Fruit fly (Drosophila melanogaster) whole organism, prepupa: Measurements from ENCODE around the gene CG11755.

Experiments
- Blimp-1 ChIP-seq: fragments of 200-800 bp; sonication (Bioruptor generic); optimal IDR thresholded peaks from 3 replicates; lab custom pipeline; 2017; ENCODE audit warnings: missing biosample characterization, missing genetic modification characterization, mild to moderate bottlenecking, moderate library complexity, missing genetic modification reagents
- CG4318 ChIP-seq: fragments of 200-800 bp; sonication (Bioruptor generic); optimal IDR thresholded peaks from 3 replicates; lab custom pipeline; 2017; ENCODE audit warnings: missing biosample characterization, mild to moderate bottlenecking, missing genetic modification characterization
- CG6276 ChIP-seq: fragments of 200-800 bp; sonication (Bioruptor generic); optimal IDR thresholded peaks from 2 replicates; lab custom pipeline; 2017; ENCODE audit warnings: missing biosample characterization, mild to moderate bottlenecking, missing genetic modification characterization
- CG8119 ChIP-seq: fragments of 200-800 bp; sonication (Bioruptor generic); IDR thresholded peaks from 3 replicates; pipeline ENCODE4 v1.3.6; 2022; ENCODE audit warnings: missing biosample characterization, missing genetic modification characterization
- CG8632 ChIP-seq: fragments of 200-800 bp; sonication (Bioruptor generic); optimal IDR thresholded peaks from 3 replicates; lab custom pipeline; 2016; ENCODE audit warnings: missing biosample characterization, missing genetic modification characterization
- CG9139 ChIP-seq: fragments of 200-800 bp; sonication (Bioruptor generic); optimal IDR thresholded peaks from 3 replicates; lab custom pipeline; 2017; ENCODE audit warnings: missing biosample characterization, mild to moderate bottlenecking, missing genetic modification characterization
- Hr39 ChIP-seq: fragments of 200-800 bp; sonication (Bioruptor generic); optimal IDR thresholded peaks from 2 replicates; lab custom pipeline; 2016; ENCODE audit warnings: missing biosample characterization, missing genetic modification characterization
- fd85E ChIP-seq: fragments of 200-800 bp; sonication (Bioruptor generic); optimal IDR thresholded peaks from 3 replicates; lab custom pipeline; 2016; ENCODE audit warnings: missing biosample characterization, missing genetic modification characterization
- net ChIP-seq: fragments of 200-800 bp; sonication (Bioruptor generic); optimal IDR thresholded peaks from 3 replicates; lab custom pipeline; 2016; ENCODE audit warnings: missing biosample characterization, missing genetic modification characterization
- salr ChIP-seq, 2 experiments: fragments of 200-800 bp; sonication (Bioruptor generic); optimal IDR thresholded peaks; 3 replicates each; lab custom pipeline; 2016 to 2018; ENCODE audit warnings: missing biosample characterization in 2 of 2, missing genetic modification characterization in 2 of 2, mild to moderate bottlenecking in 1 of 2
- spab ChIP-seq: fragments of 200-800 bp; sonication (Bioruptor generic); optimal IDR thresholded peaks from 2 replicates; lab custom pipeline; 2017; ENCODE audit warnings: missing biosample characterization, mild to moderate bottlenecking, missing genetic modification characterization, missing genetic modification reagents
- ss ChIP-seq, 2 experiments: fragments of 200-800 bp; sonication (Bioruptor generic); optimal IDR thresholded peaks; 2 replicates in 1 of 2; 3 replicates in 1 of 2; lab custom pipeline; 2017 to 2018; ENCODE audit warnings: mild to moderate bottlenecking in 2 of 2, missing biosample characterization in 2 of 2, missing genetic modification characterization in 2 of 2, moderate library complexity in 1 of 2
- svp ChIP-seq: fragments of 200-800 bp; sonication (Bioruptor generic); peaks from one replicate; lab custom pipeline; 2016; ENCODE audit warnings: missing biosample characterization, missing genetic modification characterization

- TF ChIP-seq CG8119 (GFP tag; lab: Robert Waterston, UW) (no peak), Hr39 (no peak), Blimp-1 (GFP tag; lab: Kevin White, UChicago) (peak; percentile 54), net (GFP tag; lab: Kevin White, UChicago) (no peak), svp (GFP tag; lab: Kevin White, UChicago) (peak; percentile 69), CG4318 (GFP tag; lab: Kevin White, UChicago) (no peak), ss (GFP tag; optimal IDR thresholded peaks at IDR 0.05; lab: Kevin White, UChicago) (no peak), CG6276 (GFP tag; lab: Kevin White, UChicago) (no peak), salr (GFP tag; optimal IDR thresholded peaks at IDR 0.05; lab: Kevin White, UChicago) (no peak), spab (GFP tag; lab: Kevin White, UChicago) (no peak), CG9139 (no peak), CG8632 (no peak), fd85E (GFP tag; lab: Kevin White, UChicago) (no peak)
These were observed 16.6 kb upstream of the CG11755 start for dm6 chr3R:8659907-8660660.
